Worm (Caenorhabditis elegans) whole organism, L4 larva: Measurements from ENCODE around the gene M28.9.

Experiments
- ceh-82 ChIP-seq: sonication (generic microtip); optimal IDR thresholded peaks from 2 replicates; lab custom pipeline; 2017; ENCODE audit warnings: missing biosample characterization, missing genetic modification characterization
- lsy-2 ChIP-seq, 2 experiments: fragments of 150-350 bp in 1 of 2; sonication (generic microtip) in 1 of 2; optimal IDR thresholded peaks; 2 replicates each; lab custom pipeline; 2014 to 2017; ENCODE audit warnings: missing biosample characterization in 2 of 2, missing genetic modification characterization in 2 of 2
- snpc-4 ChIP-seq: fragments of 150-350 bp; optimal IDR thresholded peaks from 2 replicates; lab custom pipeline; 2014; ENCODE audit warnings: missing biosample characterization, missing genetic modification characterization

DNA sequence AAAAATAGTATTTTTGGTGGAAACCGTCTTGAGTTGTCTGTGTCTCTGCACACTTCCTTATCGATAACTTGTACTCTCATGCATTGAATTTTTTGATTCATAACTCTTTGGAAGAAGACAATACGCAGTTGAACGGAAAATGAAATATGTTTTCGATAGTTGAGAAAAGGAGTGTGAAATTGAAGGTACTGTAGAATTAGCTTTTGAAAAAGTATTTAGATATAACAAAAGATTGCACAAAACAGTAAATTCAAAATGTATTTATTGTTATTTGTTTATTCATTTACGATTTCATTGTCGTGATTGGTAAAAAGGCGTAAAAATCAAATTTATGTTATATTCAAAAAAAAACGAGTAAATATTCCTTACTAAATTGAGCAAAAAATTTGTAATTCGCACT, 42.7 kb upstream of the M28.9 start, which contains the start of gene C14A4.7:
- TF ChIP-seq ceh-82 (tag; lab: Kevin White, UChicago) (no peak), lsy-2 (tag; optimal IDR thresholded peaks at IDR 0.05; lab: Kevin White, UChicago) (no peak), snpc-4 (tag; lab: Kevin White, UChicago) (no peak)
